Worm (Caenorhabditis elegans): ENCODE data around the gene vhp-1.

ce11 chrII:5344775-5345174 lies 21.7 kb downstream of the vhp-1 start, which contains the start of gene F09E5.14:
- TF ChIP-seq flt-1 (GFP tag; IDR thresholded peaks at IDR 0.05) (no peak), ama-1 (optimal IDR thresholded peaks at IDR 0.05) (no peak), sea-1 (GFP tag; conservative IDR thresholded peaks at IDR 0.05) (no peak), F13C5.2 (tag; optimal IDR thresholded peaks at IDR 0.05) (no peak), pes-1 (GFP tag; IDR thresholded peaks at IDR 0.05) (no peak), scrt-1 (GFP tag; IDR thresholded peaks at IDR 0.05) (no peak), hmbx-1 (tag; optimal IDR thresholded peaks at IDR 0.05) (no peak), tbx-11 (GFP tag; IDR thresholded peaks at IDR 0.05) (no peak), tbx-37 (GFP tag; conservative IDR thresholded peaks at IDR 0.05) (no peak), hmg-4 (GFP tag; optimal IDR thresholded peaks at IDR 0.05) (no peak), ets-7 (tag; optimal IDR thresholded peaks at IDR 0.05) (no peak), hnd-1 (tag; optimal IDR thresholded peaks at IDR 0.05) (no peak)

Measured in whole organism, early embryonic.